Fruit fly (Drosophila melanogaster) whole organism, wandering third instar larva: Measurements from ENCODE around the gene CG10663.

Experiments
- Mio ChIP-seq: sonication (Bioruptor generic); optimal IDR thresholded peaks from 2 replicates; lab custom pipeline; 2016; ENCODE audit warnings: missing biosample characterization, missing genetic modification characterization
- OdsH ChIP-seq: fragments of 200-800 bp; sonication (Bioruptor generic); optimal IDR thresholded peaks from 2 replicates; lab custom pipeline; 2016; ENCODE audit warnings: missing biosample characterization, mild to moderate bottlenecking, missing genetic modification characterization
- Rel ChIP-seq, 2 experiments: fragments of 200-800 bp; sonication (Bioruptor generic) in 1 of 2; optimal IDR thresholded peaks; 2 replicates in 1 of 2; 3 replicates in 1 of 2; lab custom pipeline; 2016 to 2019; ENCODE audit warnings: mild to moderate bottlenecking in 2 of 2, missing biosample characterization in 2 of 2, missing genetic modification characterization in 2 of 2, moderate library complexity in 1 of 2
- Vsx2 ChIP-seq: fragments of 200-300, 225-300 bp; sonication (Bioruptor generic); optimal IDR thresholded peaks from 2 replicates; lab custom pipeline; 2018; ENCODE audit warnings: missing biosample characterization, missing genetic modification characterization; ENCODE audit not compliant: partially characterized antibody
- dsf ChIP-seq: sonication (Bioruptor generic); optimal IDR thresholded peaks from 2 replicates; lab custom pipeline; 2016; ENCODE audit warnings: missing biosample characterization, missing genetic modification characterization, borderline replicate concordance
- sage ChIP-seq: fragments of 200-800 bp; sonication (Bioruptor generic); optimal IDR thresholded peaks from 2 replicates; lab custom pipeline; 2016; ENCODE audit warnings: missing biosample characterization, mild to moderate bottlenecking, missing genetic modification characterization

DNA sequence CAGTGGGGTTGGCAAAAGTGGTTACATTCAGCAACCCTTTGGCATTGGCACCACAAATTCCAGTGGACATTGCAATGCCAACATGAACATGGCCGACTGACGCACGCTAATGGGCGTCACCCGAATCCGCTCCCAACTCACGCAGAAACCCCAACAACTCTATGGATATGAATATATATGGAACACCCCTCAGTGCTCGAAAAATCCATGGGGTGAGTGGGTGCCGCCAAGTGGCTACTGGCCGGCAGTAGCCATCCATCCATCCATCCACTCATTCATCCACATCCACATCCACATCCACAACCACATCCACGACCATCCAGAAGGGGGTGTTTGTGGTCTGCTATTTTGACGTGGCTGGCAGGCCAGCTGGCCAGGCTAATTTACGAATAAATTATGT lies 37.8 kb downstream of the CG10663 start:
- no peak for TF ChIP-seq Rel (GFP tag; optimal IDR thresholded peaks at IDR 0.05; lab: Kevin White, UChicago)
- no peak for TF ChIP-seq Rel (tag; optimal IDR thresholded peaks at IDR 0.05; lab: Kevin White, UChicago)
- TF ChIP-seq dsf, result no peak
- TF ChIP-seq Mio (GFP tag; lab: Kevin White, UChicago), result no peak
- no peak for TF ChIP-seq sage (GFP tag; lab: Kevin White, UChicago)
- no peak for TF ChIP-seq OdsH
- TF ChIP-seq Vsx2 (GFP tag; lab: Kevin White, UChicago), result no peak
